Worm (Caenorhabditis elegans) whole organism, early embryonic: ENCODE measurements around the gene dod-20.

ENCODE experiments used
- ama-1 ChIP-seq: fragments of 150-350 bp; optimal IDR thresholded peaks from 2 replicates; lab custom pipeline; 2014
- ceh-13 ChIP-seq: fragments of 200-800 bp; sonication (Bioruptor generic); optimal IDR thresholded peaks from 2 replicates; lab custom pipeline; 2018; ENCODE audit warnings: mild to moderate bottlenecking, missing genetic modification characterization, missing compliant biosample characterization
- ets-7 ChIP-seq: sonication (generic microtip); optimal IDR thresholded peaks from 2 replicates; lab custom pipeline; 2016; ENCODE audit warnings: missing genotype, missing genetic modification characterization, missing compliant biosample characterization
- hmbx-1 ChIP-seq: sonication (generic microtip); optimal IDR thresholded peaks from 2 replicates; lab custom pipeline; 2016; ENCODE audit warnings: mild to moderate bottlenecking, missing genetic modification characterization, missing compliant biosample characterization
- hmg-4 ChIP-seq: fragments of 200-800 bp; sonication (Bioruptor generic); optimal IDR thresholded peaks from 2 replicates; lab custom pipeline; 2018; ENCODE audit warnings: mild to moderate bottlenecking, missing genetic modification characterization, missing compliant biosample characterization
- hnd-1 ChIP-seq: sonication (generic microtip); optimal IDR thresholded peaks from 2 replicates; lab custom pipeline; 2016; ENCODE audit warnings: missing genetic modification characterization, missing compliant biosample characterization
- tbx-37 ChIP-seq: fragments of 200-800 bp; sonication (Bioruptor generic); conservative IDR thresholded peaks from 2 replicates; pipeline ENCODE4 v1.3.6; 2022; ENCODE audit warnings: missing genetic modification reagents, missing genetic modification characterization, missing compliant biosample characterization

- no peak for TF ChIP-seq ama-1 (lab: Kevin White, UChicago)
- no peak for TF ChIP-seq hmbx-1
- TF ChIP-seq hnd-1 (tag; lab: Kevin White, UChicago): no peak
- TF ChIP-seq hmg-4: no peak
- TF ChIP-seq ceh-13: no peak
- TF ChIP-seq tbx-37 (GFP tag; lab: Robert Waterston, UW): no peak
- no peak for TF ChIP-seq ets-7 (tag; lab: Kevin White, UChicago)
Measured at ce11 chrV:462263-462662, 40.0 kb downstream of the dod-20 start, which contains the start of gene nhr-202.
